Worm (Caenorhabditis elegans) whole organism, L4 larva: ENCODE measurements around the gene C36A4.4.

Source experiments
- F26F4.8 ChIP-seq: fragments of 200-800 bp; sonication (Bioruptor generic); conservative IDR thresholded peaks from 2 replicates; pipeline ENCODE4 v1.3.6; 2022; ENCODE audit warnings: missing genetic modification characterization, missing compliant biosample characterization
- F49E8.2 ChIP-seq: sonication (generic microtip); optimal IDR thresholded peaks from 2 replicates; lab custom pipeline; 2016; ENCODE audit warnings: missing compliant biosample characterization, mild to moderate bottlenecking, missing genetic modification characterization, borderline replicate concordance
- R02D3.7 ChIP-seq: fragments of 150-350 bp; sonication (generic microtip); optimal IDR thresholded peaks from 3 replicates; lab custom pipeline; 2014; ENCODE audit warnings: missing biosample characterization, missing genetic modification characterization
- T20F7.1 ChIP-seq: fragments of 200-800 bp; sonication (Bioruptor generic); optimal IDR thresholded peaks from 2 replicates; lab custom pipeline; 2018; ENCODE audit warnings: mild to moderate bottlenecking, missing genetic modification characterization, missing compliant biosample characterization
- T26A8.4 ChIP-seq: fragments of 200-800 bp; sonication (Bioruptor generic); IDR thresholded peaks from 2 replicates; pipeline ENCODE4 v1.3.6; 2022; ENCODE audit warnings: missing genetic modification characterization, missing compliant biosample characterization
- ZK337.2 ChIP-seq: fragments of 200-800 bp; sonication (Bioruptor generic); IDR thresholded peaks from 2 replicates; pipeline ENCODE4 v1.3.6; 2022; ENCODE audit warnings: missing genetic modification reagents, missing genetic modification characterization, missing compliant biosample characterization
- aha-1 ChIP-seq: fragments of 150-350 bp; peaks from one replicate; lab custom pipeline; 2014; ENCODE audit warnings: missing biosample characterization, missing genetic modification characterization
- attf-4 ChIP-seq: sonication (generic microtip); optimal IDR thresholded peaks from 3 replicates; lab custom pipeline; 2017; ENCODE audit warnings: missing biosample characterization, missing genetic modification characterization
- ceh-44 ChIP-seq: fragments of 200-800 bp; sonication (Bioruptor generic); IDR thresholded peaks from 2 replicates; pipeline ENCODE4 v1.3.6; 2022; ENCODE audit warnings: missing genetic modification reagents, missing genetic modification characterization, missing compliant biosample characterization
- daf-16 ChIP-seq, 3 experiments: sonication (generic microtip); optimal IDR thresholded peaks; 2 replicates each; lab custom pipeline; 2016 to 2017; ENCODE audit warnings: missing genetic modification characterization in 3 of 3, missing genetic modification reagents in 3 of 3, mild to moderate bottlenecking in 2 of 3, missing compliant biosample characterization in 2 of 3, missing biosample characterization in 1 of 3, moderate library complexity in 1 of 3
- dmd-6 ChIP-seq: fragments of 200-800 bp; sonication (Bioruptor generic); IDR thresholded peaks from 2 replicates; pipeline ENCODE4 v1.3.6; 2022; ENCODE audit warnings: missing genetic modification reagents, missing genetic modification characterization, missing compliant biosample characterization
- dve-1 ChIP-seq: sonication (generic microtip); optimal IDR thresholded peaks from 2 replicates; lab custom pipeline; 2017; ENCODE audit warnings: antibody characterized with exemption, mild to moderate bottlenecking, missing genetic modification characterization, missing compliant biosample characterization; ENCODE audit not compliant: insufficient read depth
- egl-27 ChIP-seq: sonication (generic microtip); optimal IDR thresholded peaks from 3 replicates; lab custom pipeline; 2017; ENCODE audit warnings: missing biosample characterization, missing genetic modification reagents, missing genetic modification characterization
- fkh-10 ChIP-seq: fragments of 150-350 bp; optimal IDR thresholded peaks from 2 replicates; lab custom pipeline; 2014; ENCODE audit warnings: missing biosample characterization, missing genetic modification reagents, missing genetic modification characterization
- hif-1 ChIP-seq, 2 experiments: sonication (generic microtip); optimal IDR thresholded peaks; 2 replicates each; lab custom pipeline; 2016 to 2017; ENCODE audit warnings: missing compliant biosample characterization in 2 of 2, missing genetic modification characterization in 2 of 2, missing genetic modification reagents in 2 of 2, missing genotype in 2 of 2, mild to moderate bottlenecking in 1 of 2
- hlh-11 ChIP-seq: fragments of 200-800 bp; sonication (Bioruptor generic); optimal IDR thresholded peaks from 2 replicates; lab custom pipeline; 2018; ENCODE audit warnings: mild to moderate bottlenecking, missing genetic modification characterization, missing compliant biosample characterization
- hlh-30 ChIP-seq: sonication (generic microtip); optimal IDR thresholded peaks from 2 replicates; lab custom pipeline; 2017; ENCODE audit warnings: antibody characterized with exemption, mild to moderate bottlenecking, missing genetic modification characterization, missing compliant biosample characterization; ENCODE audit not compliant: insufficient read depth
- hmg-1.1 ChIP-seq: fragments of 200-800 bp; sonication (Bioruptor generic); IDR thresholded peaks from 2 replicates; pipeline ENCODE4 v1.3.6; 2022; ENCODE audit warnings: missing genetic modification reagents, missing genetic modification characterization, missing compliant biosample characterization
- jun-1 ChIP-seq: fragments of 150-350 bp; optimal IDR thresholded peaks from 2 replicates; lab custom pipeline; 2014; ENCODE audit warnings: missing biosample characterization, missing genetic modification reagents, missing genetic modification characterization
- lin-38 ChIP-seq: fragments of 200-800 bp; sonication (Bioruptor generic); IDR thresholded peaks from 2 replicates; pipeline ENCODE4 v1.3.6; 2022; ENCODE audit warnings: missing genetic modification reagents, missing genetic modification characterization, missing compliant biosample characterization
- lin-39 ChIP-seq: fragments of 150-350 bp; optimal IDR thresholded peaks from 2 replicates; lab custom pipeline; 2014; ENCODE audit warnings: missing biosample characterization, missing genetic modification reagents, missing genetic modification characterization
- lsy-2 ChIP-seq, 2 experiments: fragments of 150-350 bp in 1 of 2; sonication (generic microtip) in 1 of 2; optimal IDR thresholded peaks; 2 replicates each; lab custom pipeline; 2014 to 2017; ENCODE audit warnings: missing biosample characterization in 2 of 2, missing genetic modification characterization in 2 of 2
- madf-9 ChIP-seq: fragments of 200-800 bp; sonication (Bioruptor generic); conservative IDR thresholded peaks from 2 replicates; pipeline ENCODE4 v1.3.6; 2022; ENCODE audit warnings: missing genetic modification reagents, missing genetic modification characterization, missing compliant biosample characterization
- mdt-29 ChIP-seq: fragments of 200-800 bp; sonication (Bioruptor generic); IDR thresholded peaks from 2 replicates; pipeline ENCODE4 v1.3.6; 2022; ENCODE audit warnings: missing genetic modification reagents, missing genetic modification characterization, missing compliant biosample characterization
- mep-1 ChIP-seq: fragments of 150-350 bp; sonication (generic microtip); optimal IDR thresholded peaks from 3 replicates; lab custom pipeline; 2014; ENCODE audit warnings: missing biosample characterization, missing genetic modification characterization
- mes-2 ChIP-seq: sonication (generic microtip); optimal IDR thresholded peaks from 2 replicates; lab custom pipeline; 2016; ENCODE audit warnings: missing genotype, mild to moderate bottlenecking, missing genetic modification characterization, missing compliant biosample characterization; ENCODE audit not compliant: poor library complexity, severe bottlenecking
- nhr-10 ChIP-seq: fragments of 150-350 bp; optimal IDR thresholded peaks from 2 replicates; lab custom pipeline; 2014; ENCODE audit warnings: missing biosample characterization, missing genetic modification characterization
- nhr-25 ChIP-seq: sonication (generic microtip); optimal IDR thresholded peaks from 2 replicates; lab custom pipeline; 2017; ENCODE audit warnings: missing genetic modification characterization, mild to moderate bottlenecking, missing compliant biosample characterization, antibody characterized with exemption, moderate library complexity, borderline replicate concordance; ENCODE audit not compliant: insufficient read depth
- nhr-28 ChIP-seq: fragments of 150-350 bp; optimal IDR thresholded peaks from 2 replicates; lab custom pipeline; 2014; ENCODE audit warnings: missing biosample characterization, missing genetic modification characterization
- nhr-41 ChIP-seq: fragments of 200-800 bp; sonication (Bioruptor generic); IDR thresholded peaks from 2 replicates; pipeline ENCODE4 v1.3.6; 2022; ENCODE audit warnings: missing genetic modification reagents, missing genetic modification characterization, missing compliant biosample characterization
- pha-4 ChIP-seq, 2 experiments: fragments of 150-350 bp in 1 of 2; fragments of 200-800 bp in 1 of 2; sonication (Bioruptor generic) in 1 of 2; IDR thresholded peaks in 1 of 2; optimal IDR thresholded peaks in 1 of 2; 2 replicates each; pipeline versions ENCODE4 v1.3.6 to Lab custom; 2014 to 2022; ENCODE audit warnings: missing genetic modification characterization in 2 of 2, missing genetic modification reagents in 2 of 2, missing biosample characterization in 1 of 2, missing compliant biosample characterization in 1 of 2
- pqm-1 ChIP-seq: sonication (generic microtip); optimal IDR thresholded peaks from 2 replicates; lab custom pipeline; 2017; ENCODE audit warnings: missing biosample characterization, missing genetic modification characterization
- saeg-2 ChIP-seq: fragments of 200-800 bp; sonication (Bioruptor generic); IDR thresholded peaks from 2 replicates; pipeline ENCODE4 v1.3.6; 2022; ENCODE audit warnings: missing genetic modification reagents, missing genetic modification characterization, missing compliant biosample characterization
- sdz-12 ChIP-seq: fragments of 200-800 bp; sonication (Bioruptor generic); optimal IDR thresholded peaks from 2 replicates; lab custom pipeline; 2018; ENCODE audit warnings: mild to moderate bottlenecking, missing genetic modification characterization, missing compliant biosample characterization
- snpc-1.2 ChIP-seq: fragments of 200-800 bp; sonication (Bioruptor generic); IDR thresholded peaks from 2 replicates; pipeline ENCODE4 v1.3.6; 2022; ENCODE audit warnings: missing genetic modification reagents, missing genetic modification characterization, missing compliant biosample characterization
- unc-62 ChIP-seq, 3 experiments: fragments of 150-350 bp in 1 of 3; sonication (generic microtip); optimal IDR thresholded peaks in 2 of 3; peaks in 1 of 3; 1 replicate in 1 of 3; 2 replicates in 2 of 3; lab custom pipeline; 2014 to 2017; ENCODE audit warnings: missing biosample characterization in 3 of 3, missing genetic modification characterization in 3 of 3, missing genetic modification reagents in 3 of 3, missing genotype in 1 of 3
- vab-7 ChIP-seq: fragments of 200-800 bp; sonication (Bioruptor generic); IDR thresholded peaks from 2 replicates; pipeline ENCODE4 v1.3.6; 2022; ENCODE audit warnings: missing genetic modification reagents, missing genetic modification characterization, missing compliant biosample characterization
- zfp-3 ChIP-seq: fragments of 200-800 bp; sonication (Bioruptor generic); conservative IDR thresholded peaks from 2 replicates; pipeline ENCODE4 v1.3.6; 2022; ENCODE audit warnings: missing genetic modification reagents, missing genetic modification characterization, missing compliant biosample characterization
- zip-11 ChIP-seq: fragments of 200-800 bp; sonication (Bioruptor generic); IDR thresholded peaks from 2 replicates; pipeline ENCODE4 v1.3.6; 2022; ENCODE audit warnings: missing genetic modification characterization, missing compliant biosample characterization
- ztf-11 ChIP-seq: fragments of 150-350 bp; optimal IDR thresholded peaks from 2 replicates; lab custom pipeline; 2014; ENCODE audit warnings: missing biosample characterization, missing genetic modification characterization

Gene C36A4.4

DNA sequence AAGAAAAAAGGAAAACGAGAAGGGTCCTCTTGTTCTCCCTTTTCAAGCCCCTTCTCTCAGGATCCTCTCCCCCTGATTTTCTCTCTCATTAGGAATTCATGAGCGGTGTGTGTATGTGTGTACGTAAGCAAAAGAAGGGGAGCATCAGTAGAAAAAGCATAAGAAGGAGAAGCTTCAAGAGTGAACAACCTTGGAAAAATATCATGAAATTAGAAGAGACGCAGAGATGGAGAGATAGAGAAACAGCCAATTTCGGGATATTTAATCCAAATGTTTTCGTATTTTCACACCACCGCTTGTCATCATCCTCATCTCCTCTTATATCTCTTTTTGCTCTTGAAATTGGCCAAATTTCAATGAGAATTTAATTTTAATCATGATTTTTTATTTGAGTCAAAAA, 39.7 kb upstream of the C36A4.4 start:
- TF ChIP-seq aha-1 (tag; lab: Kevin White, UChicago), result peak; percentile 7
- TF ChIP-seq attf-4 (tag; lab: Kevin White, UChicago), result no peak
- no peak for TF ChIP-seq lin-38 (GFP tag; lab: Robert Waterston, UW)
- no peak for TF ChIP-seq ZK337.2 (GFP tag; lab: Robert Waterston, UW)
- TF ChIP-seq, all 104 proteins: peak for 1

DNA sequence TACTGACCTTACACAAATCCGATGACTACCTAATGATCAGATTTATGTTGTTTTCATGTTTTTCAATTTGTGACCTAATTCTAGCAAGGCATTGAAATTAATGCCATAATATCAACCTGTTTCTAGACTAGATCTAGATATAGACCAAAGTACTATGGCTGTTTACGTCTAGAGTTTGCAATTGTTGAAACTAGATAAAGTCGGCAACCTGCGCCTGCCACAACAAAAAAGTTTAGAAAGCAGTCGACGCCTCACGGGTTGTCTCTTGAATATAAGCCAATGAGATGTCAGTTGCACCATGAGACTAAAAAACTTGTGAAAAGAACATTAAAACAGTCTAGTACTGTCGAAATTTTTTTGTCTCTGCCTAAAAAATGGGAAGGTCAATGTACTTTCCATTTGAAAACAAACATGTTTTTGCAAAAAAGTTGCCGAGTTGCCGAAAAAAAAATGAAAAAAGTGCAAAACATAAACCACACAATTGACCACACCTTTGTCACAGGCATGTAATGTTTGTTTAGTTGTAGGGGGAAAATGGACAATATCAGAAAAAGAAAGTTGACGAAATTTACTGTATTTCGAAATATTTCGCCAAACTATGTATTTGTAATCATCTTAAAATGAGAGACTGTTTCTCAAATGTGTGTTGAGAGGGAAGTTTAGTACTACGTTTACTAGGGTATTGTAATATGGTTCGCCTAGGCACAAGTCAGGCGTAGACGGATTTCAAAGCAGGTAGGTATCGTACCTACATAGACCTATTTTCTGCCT, 35.8 kb upstream of the C36A4.4 start:
- TF ChIP-seq zip-11 (GFP tag; lab: Robert Waterston, UW), result no peak
- no peak for TF ChIP-seq daf-16 (GFP tag; optimal IDR thresholded peaks at IDR 0.05; lab: Kevin White, UChicago)
- TF ChIP-seq daf-16 (tag; optimal IDR thresholded peaks at IDR 0.05; lab: Kevin White, UChicago), result no peak
- peak; percentile 48 for TF ChIP-seq nhr-28 (tag; lab: Kevin White, UChicago)
- peak; percentile 7 for TF ChIP-seq hlh-30
- no peak for TF ChIP-seq F49E8.2 (tag; lab: Kevin White, UChicago)

DNA sequence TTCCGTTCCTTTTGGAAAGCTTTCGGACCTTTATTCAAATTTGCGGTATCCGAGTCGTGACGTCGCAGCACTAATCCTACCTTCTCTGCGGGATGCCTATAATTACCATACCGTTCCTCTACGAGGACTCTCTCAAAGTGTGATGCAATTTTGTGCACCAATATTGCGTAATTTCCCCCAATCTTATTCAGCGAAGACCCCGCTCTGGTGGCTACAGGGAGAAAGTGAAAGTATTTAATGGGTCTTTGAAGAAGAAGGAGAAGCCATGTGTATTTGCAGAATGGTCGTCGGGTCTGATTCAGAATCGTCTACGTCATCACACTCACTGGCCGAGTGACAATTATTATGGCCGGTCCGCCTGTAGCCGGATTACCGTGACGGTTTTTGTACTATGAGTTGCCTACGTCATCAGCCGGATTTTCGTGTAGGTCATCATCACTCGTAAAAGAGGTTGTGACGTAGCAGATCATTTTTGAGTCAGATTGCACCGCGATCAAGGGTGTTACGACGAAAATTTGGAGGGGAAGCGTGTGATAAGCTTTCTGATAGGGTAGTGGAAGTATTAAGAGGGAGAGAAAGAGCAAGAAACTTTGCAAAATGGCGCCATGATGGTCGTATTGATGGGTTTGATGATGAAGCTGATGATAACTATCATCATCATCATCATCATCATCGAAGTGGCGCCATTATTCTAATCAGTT, 32.9 kb upstream of the C36A4.4 start:
- TF ChIP-seq mep-1 (tag; lab: Kevin White, UChicago) (no peak), jun-1 (tag; lab: Kevin White, UChicago) (no peak), dve-1 (peak; percentile 16), daf-16 (GFP tag; optimal IDR thresholded peaks at IDR 0.05; lab: Kevin White, UChicago) (no peak), daf-16 (tag; optimal IDR thresholded peaks at IDR 0.05; lab: Kevin White, UChicago) (peak; percentile 3), mes-2 (tag; lab: Kevin White, UChicago) (no peak), pha-4 (GFP tag; IDR thresholded peaks at IDR 0.05; lab: Robert Waterston, UW) (no peak), pha-4 (tag; optimal IDR thresholded peaks at IDR 0.05; lab: Kevin White, UChicago) (no peak), madf-9 (GFP tag; lab: Robert Waterston, UW) (no peak), pqm-1 (tag; lab: Kevin White, UChicago) (peak; percentile 41), nhr-28 (tag; lab: Kevin White, UChicago) (peak; percentile 28), aha-1 (tag; lab: Kevin White, UChicago) (peak; percentile 52), hlh-11 (no peak), fkh-10 (GFP tag; lab: Kevin White, UChicago) (no peak), dmd-6 (GFP tag; lab: Robert Waterston, UW) (peak; percentile 42)

DNA sequence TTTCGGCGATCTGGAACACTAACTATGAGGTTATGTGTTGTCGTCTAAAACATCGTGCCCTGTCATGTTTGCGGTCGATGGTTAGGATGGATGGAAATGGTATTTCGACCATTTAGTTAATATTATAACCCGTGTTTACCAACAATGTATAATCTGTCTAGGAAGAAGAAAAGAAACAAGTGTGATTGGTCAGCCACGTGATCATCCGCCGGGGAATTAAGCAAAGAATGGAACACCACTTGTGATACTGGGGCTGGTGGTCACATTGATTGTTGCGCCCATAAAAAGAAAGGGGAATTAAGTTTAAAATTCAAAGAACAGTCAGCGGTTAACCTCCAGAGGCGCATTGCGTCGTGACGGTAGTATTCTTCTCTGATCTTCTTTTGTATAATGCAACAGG, 32.2 kb upstream of the C36A4.4 start:
- TF ChIP-seq egl-27 (no peak), T20F7.1 (GFP tag; lab: Kevin White, UChicago) (no peak), nhr-10 (tag; lab: Kevin White, UChicago) (no peak), aha-1 (tag; lab: Kevin White, UChicago) (no peak), sdz-12 (GFP tag; lab: Kevin White, UChicago) (no peak), saeg-2 (GFP tag; lab: Robert Waterston, UW) (no peak), ceh-44 (GFP tag; lab: Robert Waterston, UW) (no peak), R02D3.7 (no peak), unc-62 (GFP tag; optimal IDR thresholded peaks at IDR 0.05 in 1 of 2; lab: Kevin White, UChicago) (peak in 1 of 2 experiments; percentile 57), unc-62 (tag; optimal IDR thresholded peaks at IDR 0.05; lab: Kevin White, UChicago) (no peak), lin-39 (no peak), T26A8.4 (GFP tag; lab: Robert Waterston, UW) (no peak), hif-1 (tag; optimal IDR thresholded peaks at IDR 0.05; lab: Kevin White, UChicago) (no peak), mdt-29 (GFP tag; lab: Robert Waterston, UW) (peak; percentile 45; the same call in 1 of the 2 replicates), nhr-41 (GFP tag; lab: Robert Waterston, UW) (no peak), dmd-6 (GFP tag; lab: Robert Waterston, UW) (peak; percentile 42), hmg-1.1 (GFP tag; lab: Robert Waterston, UW) (no peak), lsy-2 (tag; optimal IDR thresholded peaks at IDR 0.05; lab: Kevin White, UChicago) (peak in 1 of 2 experiments; percentile 42), snpc-1.2 (no peak), nhr-25 (tag; lab: Kevin White, UChicago) (no peak), ztf-11 (tag; lab: Kevin White, UChicago) (no peak), F26F4.8 (GFP tag; lab: Robert Waterston, UW) (no peak), madf-9 (GFP tag; lab: Robert Waterston, UW) (no peak), zfp-3 (GFP tag; lab: Robert Waterston, UW) (no peak), vab-7 (GFP tag; lab: Robert Waterston, UW) (no peak)
